Fruit fly (Drosophila melanogaster) whole organism, embryonic: Measurements from ENCODE around the gene CG8861.

ENCODE experiments used
- B-H1 ChIP-seq: fragments of 200-800 bp; sonication (Bioruptor generic); IDR thresholded peaks from 3 replicates; pipeline ENCODE4 v1.3.6; 2022; ENCODE audit warnings: missing biosample characterization, missing genetic modification characterization
- CG10543 ChIP-seq: fragments of 200-800 bp; sonication (Bioruptor generic); optimal IDR thresholded peaks from 3 replicates; lab custom pipeline; 2017; ENCODE audit warnings: missing biosample characterization, mild to moderate bottlenecking, missing genetic modification characterization, moderate library complexity
- CG11247 ChIP-seq: fragments of 200-800 bp; sonication (Bioruptor generic); IDR thresholded peaks from 2 replicates; pipeline ENCODE4 v1.3.6; 2022; ENCODE audit warnings: missing biosample characterization, missing genetic modification characterization
- CG11504 ChIP-seq: fragments of 200-800 bp; sonication (Bioruptor generic); optimal IDR thresholded peaks from 3 replicates; lab custom pipeline; 2019; ENCODE audit warnings: missing biosample characterization, mild to moderate bottlenecking, missing genetic modification characterization, moderate library complexity
- CG12071 ChIP-seq: fragments of 200-800 bp; sonication (Bioruptor generic); optimal IDR thresholded peaks from 3 replicates; lab custom pipeline; 2018; ENCODE audit warnings: missing biosample characterization, mild to moderate bottlenecking, missing genetic modification characterization
- CG12104 ChIP-seq: fragments of 200-800 bp; sonication (Bioruptor generic); optimal IDR thresholded peaks from 3 replicates; lab custom pipeline; 2016; ENCODE audit warnings: missing biosample characterization, missing genetic modification characterization
- CG12219 ChIP-seq: fragments of 200-800 bp; sonication (Bioruptor generic); optimal IDR thresholded peaks from 3 replicates; lab custom pipeline; 2018; ENCODE audit warnings: missing biosample characterization, mild to moderate bottlenecking, missing genetic modification characterization
- CG12236 ChIP-seq: fragments of 200-800 bp; sonication (Bioruptor generic); optimal IDR thresholded peaks from 2 replicates; lab custom pipeline; 2016; ENCODE audit warnings: missing biosample characterization, missing genetic modification characterization
- CG14860 ChIP-seq: fragments of 200-800 bp; sonication (Bioruptor generic); IDR thresholded peaks from 3 replicates; pipeline ENCODE4 v1.3.6; 2022; ENCODE audit warnings: missing biosample characterization, missing genetic modification characterization; ENCODE audit not compliant: partially characterized antibody
- CG1603 ChIP-seq: fragments of 200-800 bp; sonication (Bioruptor generic); optimal IDR thresholded peaks from 2 replicates; lab custom pipeline; 2019; ENCODE audit warnings: missing biosample characterization, mild to moderate bottlenecking, missing genetic modification characterization, moderate library complexity
- CG16779 ChIP-seq: fragments of 200-800 bp; sonication (Bioruptor generic); IDR thresholded peaks from 2 replicates; pipeline ENCODE4 v1.3.6; 2022; ENCODE audit warnings: missing biosample characterization, missing genetic modification characterization
- CG16813 ChIP-seq: fragments of 200-800 bp; sonication (Bioruptor generic); IDR thresholded peaks from 3 replicates; pipeline ENCODE4 v1.3.6; 2022; ENCODE audit warnings: missing biosample characterization, missing genetic modification characterization; ENCODE audit not compliant: partially characterized antibody
- CG16863 ChIP-seq: fragments of 200-800 bp; sonication (Bioruptor generic); optimal IDR thresholded peaks from 3 replicates; lab custom pipeline; 2016; ENCODE audit warnings: missing biosample characterization, missing genetic modification characterization
- CG17328 ChIP-seq: fragments of 200-800 bp; sonication (Bioruptor generic); IDR thresholded peaks from 2 replicates; pipeline ENCODE4 v1.3.6; 2022; ENCODE audit warnings: missing biosample characterization, missing genetic modification characterization
- CG18599 ChIP-seq: fragments of 200-800 bp; sonication (Bioruptor generic); optimal IDR thresholded peaks from 3 replicates; lab custom pipeline; 2017; ENCODE audit warnings: missing biosample characterization, missing genetic modification characterization, mild to moderate bottlenecking, moderate library complexity, missing genetic modification reagents
- CG2199 ChIP-seq: fragments of 200-800 bp; sonication (Bioruptor generic); IDR thresholded peaks from 3 replicates; pipeline ENCODE4 v1.3.6; 2022; ENCODE audit warnings: missing biosample characterization, missing genetic modification characterization
- CG31388 ChIP-seq: fragments of 200-800 bp; sonication (Bioruptor generic); optimal IDR thresholded peaks from 2 replicates; lab custom pipeline; 2016; ENCODE audit warnings: missing biosample characterization, missing genetic modification characterization
- CG3726 ChIP-seq: fragments of 200-800 bp; sonication (Bioruptor generic); IDR thresholded peaks from 3 replicates; pipeline ENCODE4, ENCODE4 v1.3.6; 2022; ENCODE audit warnings: missing biosample characterization, missing genetic modification characterization
- CG4282 ChIP-seq: fragments of 200-800 bp; sonication (Bioruptor generic); optimal IDR thresholded peaks from 2 replicates; lab custom pipeline; 2016; ENCODE audit warnings: missing biosample characterization, missing genetic modification characterization
- CG4424 ChIP-seq: fragments of 200-800 bp; sonication (Bioruptor generic); optimal IDR thresholded peaks from 3 replicates; lab custom pipeline; 2016; ENCODE audit warnings: missing biosample characterization, missing genetic modification characterization
- CG5180 ChIP-seq: fragments of 200-800 bp; sonication (Bioruptor generic); optimal IDR thresholded peaks from 3 replicates; lab custom pipeline; 2017; ENCODE audit warnings: missing biosample characterization, missing genetic modification characterization, mild to moderate bottlenecking, moderate library complexity, missing genetic modification reagents
- CG6175 ChIP-seq: fragments of 200-800 bp; sonication (Bioruptor generic); IDR thresholded peaks from 3 replicates; pipeline ENCODE4 v1.3.6; 2022; ENCODE audit warnings: missing biosample characterization, missing genetic modification characterization
- CG6791 ChIP-seq: fragments of 200-800 bp; sonication (Bioruptor generic); IDR thresholded peaks from 3 replicates; pipeline ENCODE4 v1.3.6; 2022; ENCODE audit warnings: missing biosample characterization, missing genetic modification characterization; ENCODE audit not compliant: partially characterized antibody
- CG8924 ChIP-seq: fragments of 200-800 bp; optimal IDR thresholded peaks from 3 replicates; lab custom pipeline; 2019; ENCODE audit warnings: missing biosample characterization, mild to moderate bottlenecking, missing genetic modification characterization, moderate library complexity
- CG9727 ChIP-seq: fragments of 200-800 bp; sonication (Bioruptor generic); optimal IDR thresholded peaks from 3 replicates; lab custom pipeline; 2017; ENCODE audit warnings: missing biosample characterization, mild to moderate bottlenecking, missing genetic modification characterization
- Dip2 ChIP-seq: fragments of 200-800 bp; sonication (Bioruptor generic); IDR thresholded peaks from 2 replicates; pipeline ENCODE4 v1.3.6; 2022; ENCODE audit warnings: missing biosample characterization, missing genetic modification characterization
- E2f2 ChIP-seq: fragments of 200-800 bp; sonication (Bioruptor generic); IDR thresholded peaks from 2 replicates; pipeline ENCODE4 v1.3.6; 2022; ENCODE audit warnings: missing biosample characterization, missing genetic modification characterization
- HLH4C ChIP-seq: fragments of 200-800 bp; sonication (Bioruptor generic); IDR thresholded peaks from 3 replicates; pipeline ENCODE4 v1.3.6; 2022; ENCODE audit warnings: missing biosample characterization, missing genetic modification characterization; ENCODE audit not compliant: partially characterized antibody
- HmgD ChIP-seq: fragments of 200-800 bp; sonication (Bioruptor generic); optimal IDR thresholded peaks from 3 replicates; lab custom pipeline; 2016; ENCODE audit warnings: missing biosample characterization, missing genetic modification characterization
- Hmr ChIP-seq: fragments of 200-800 bp; sonication (Bioruptor generic); optimal IDR thresholded peaks from 3 replicates; lab custom pipeline; 2017; ENCODE audit warnings: mild to moderate bottlenecking, missing biosample characterization, missing genetic modification reagents, missing genetic modification characterization
- NC2β ChIP-seq: fragments of 200-800 bp; sonication (Bioruptor generic); optimal IDR thresholded peaks from 2 replicates; lab custom pipeline; 2016; ENCODE audit warnings: missing biosample characterization, missing genetic modification characterization
- Oaz ChIP-seq: fragments of 200-800 bp; sonication (Bioruptor generic); IDR thresholded peaks from 2 replicates; pipeline ENCODE4 v1.3.6; 2022; ENCODE audit warnings: missing biosample characterization, missing genetic modification characterization
- Pdp1 ChIP-seq, 2 experiments: fragments of 200-800 bp; sonication (Bioruptor generic); optimal IDR thresholded peaks; 3 replicates each; lab custom pipeline; 2016; ENCODE audit warnings: missing biosample characterization in 2 of 2, missing genetic modification characterization in 2 of 2, mild to moderate bottlenecking in 1 of 2, moderate library complexity in 1 of 2
- Stat92E ChIP-seq, 3 experiments: fragments of >200 bp in 2 of 3; fragments of 200-800 bp in 1 of 3; sonication (Bioruptor generic) in 1 of 3; optimal IDR thresholded peaks; 2 replicates each; lab custom pipeline; 2017 to 2019; ENCODE audit warnings: missing biosample characterization in 3 of 3, missing genetic modification characterization in 3 of 3, mild to moderate bottlenecking in 1 of 3, moderate library complexity in 1 of 3
- Vsx1 ChIP-seq: fragments of 200-800 bp; sonication (Bioruptor generic); optimal IDR thresholded peaks from 2 replicates; lab custom pipeline; 2017; ENCODE audit warnings: missing biosample characterization, mild to moderate bottlenecking, missing genetic modification characterization, missing genetic modification reagents
- Xrp1 ChIP-seq: fragments of 200-800 bp; sonication (Bioruptor generic); IDR thresholded peaks from 2 replicates; pipeline ENCODE4 v1.3.6; 2022; ENCODE audit warnings: missing biosample characterization, missing genetic modification characterization
- ap ChIP-seq: fragments of 200-800 bp; sonication (Bioruptor generic); IDR thresholded peaks from 2 replicates; pipeline ENCODE4 v1.3.6; 2022; ENCODE audit warnings: missing biosample characterization, missing genetic modification characterization
- en ChIP-seq: fragments of 200-800 bp; sonication (Bioruptor generic); optimal IDR thresholded peaks from 2 replicates; lab custom pipeline; 2016; ENCODE audit warnings: missing biosample characterization, missing genetic modification characterization
- gcm2 ChIP-seq: fragments of 200-800 bp; sonication (Bioruptor generic); optimal IDR thresholded peaks from 2 replicates; lab custom pipeline; 2016; ENCODE audit warnings: missing biosample characterization, missing genetic modification characterization
- kay ChIP-seq: fragments of 200-800 bp; sonication (Bioruptor generic); optimal IDR thresholded peaks from 2 replicates; lab custom pipeline; 2016; ENCODE audit warnings: missing biosample characterization, missing genetic modification characterization
- mam ChIP-seq: fragments of 200-800 bp; sonication (Bioruptor generic); optimal IDR thresholded peaks from 3 replicates; lab custom pipeline; 2016; ENCODE audit warnings: missing biosample characterization, missing genetic modification characterization
- nerfin-1 ChIP-seq: fragments of 200-800 bp; sonication (Bioruptor generic); optimal IDR thresholded peaks from 3 replicates; lab custom pipeline; 2019; ENCODE audit warnings: missing biosample characterization, mild to moderate bottlenecking, missing genetic modification characterization, moderate library complexity
- org-1 ChIP-seq: fragments of 200-800 bp; sonication (Bioruptor generic); optimal IDR thresholded peaks from 2 replicates; lab custom pipeline; 2017; ENCODE audit warnings: missing biosample characterization, missing genetic modification characterization
- p53 ChIP-seq: fragments of 200-800 bp; sonication (Bioruptor generic); optimal IDR thresholded peaks from 2 replicates; lab custom pipeline; 2016; ENCODE audit warnings: missing biosample characterization, missing genetic modification characterization
- repo ChIP-seq: fragments of 200-800 bp; sonication (Bioruptor generic); optimal IDR thresholded peaks from 2 replicates; lab custom pipeline; 2016; ENCODE audit warnings: missing biosample characterization, missing genetic modification characterization
- scrt ChIP-seq: fragments of 200-800 bp; sonication (Bioruptor generic); optimal IDR thresholded peaks from 2 replicates; lab custom pipeline; 2018; ENCODE audit warnings: missing biosample characterization, mild to moderate bottlenecking, missing genetic modification characterization, moderate library complexity
- sens-2 ChIP-seq: fragments of 200-800 bp; sonication (Bioruptor generic); IDR thresholded peaks from 2 replicates; pipeline ENCODE4 v1.3.6; 2022; ENCODE audit warnings: missing biosample characterization, missing genetic modification characterization
- stwl ChIP-seq: fragments of 200-800 bp; sonication (Bioruptor generic); optimal IDR thresholded peaks from 3 replicates; lab custom pipeline; 2018; ENCODE audit warnings: missing biosample characterization, mild to moderate bottlenecking, missing genetic modification characterization, moderate library complexity

CG8861 gene

DNA sequence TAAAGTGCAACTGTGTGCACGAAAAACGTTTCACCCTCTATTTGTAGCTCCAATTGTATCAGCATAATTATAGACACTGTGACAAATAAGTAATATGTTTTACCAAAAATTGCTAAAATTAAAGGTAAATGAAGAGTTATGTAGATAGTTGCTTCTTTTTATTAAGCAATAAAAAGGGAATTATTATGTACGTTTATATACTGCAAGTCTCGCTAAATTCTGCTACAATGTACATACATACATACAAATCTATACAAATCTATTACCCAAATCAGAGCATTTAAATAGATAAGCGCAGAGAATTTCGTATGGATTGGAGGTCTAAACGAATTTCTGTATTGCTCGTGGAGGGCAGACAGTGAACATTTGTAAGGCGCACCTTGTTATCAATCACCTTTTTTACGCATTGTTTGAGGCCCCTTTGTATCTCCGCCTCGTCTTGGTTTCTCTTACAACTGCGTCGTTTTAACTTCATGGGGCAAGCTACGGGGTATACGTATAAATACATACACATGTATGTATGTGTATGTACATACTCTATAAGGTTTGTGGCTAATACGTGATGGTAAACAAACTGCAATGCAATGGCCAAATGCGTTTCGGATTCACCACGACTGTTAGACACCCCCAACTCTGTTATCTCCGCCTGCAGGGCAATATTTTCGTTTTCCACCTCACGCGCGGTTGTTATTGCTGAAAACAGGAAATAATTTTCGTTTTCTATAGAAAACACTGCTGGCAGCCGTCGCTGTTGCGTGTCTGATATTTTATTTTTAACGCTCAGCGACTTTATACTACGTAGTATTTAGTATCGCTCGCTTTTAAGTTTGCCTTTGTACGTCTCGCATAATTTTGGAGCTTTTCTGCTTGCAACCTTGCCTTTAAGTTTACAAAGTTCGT lies 11.1 kb upstream of the CG8861 start (continued):
- TF ChIP-seq CG11504 (tag; lab: Kevin White, UChicago) (peak; percentile 76), CG17328 (GFP tag; lab: Robert Waterston, UW) (peak; percentile 59; the same call in 1 of the 2 replicates), stwl (tag; lab: Kevin White, UChicago) (no peak), NC2β (GFP tag; lab: Kevin White, UChicago) (peak; percentile 55), CG4424 (GFP tag; lab: Kevin White, UChicago) (peak; percentile 70), CG1603 (peak; percentile 65), CG9727 (GFP tag; lab: Kevin White, UChicago) (peak; percentile 76), CG6175 (GFP tag; lab: Robert Waterston, UW) (no peak), Oaz (GFP tag; lab: Robert Waterston, UW) (no peak), CG14860 (no peak), CG31388 (GFP tag; lab: Kevin White, UChicago) (no peak), scrt (GFP tag; lab: Kevin White, UChicago) (no peak), Vsx1 (GFP tag; lab: Kevin White, UChicago) (peak; percentile 24), p53 (GFP tag; lab: Kevin White, UChicago) (peak; percentile 28), CG2199 (GFP tag; lab: Robert Waterston, UW) (peak; percentile 88), repo (no peak), CG10543 (GFP tag; lab: Kevin White, UChicago) (peak; percentile 56), CG16813 (GFP tag; lab: Robert Waterston, UW) (no peak), CG18599 (GFP tag; lab: Kevin White, UChicago) (peak; percentile 44), CG8924 (tag; lab: Kevin White, UChicago) (peak; percentile 77), CG4282 (GFP tag; lab: Kevin White, UChicago) (peak; percentile 38), Hmr (GFP tag; lab: Kevin White, UChicago) (peak; percentile 37), mam (GFP tag; lab: Kevin White, UChicago) (peak; percentile 6), sens-2 (GFP tag; lab: Robert Waterston, UW) (no peak), Xrp1 (GFP tag; lab: Robert Waterston, UW) (peak; percentile 75), org-1 (peak; percentile 60), ap (GFP tag; lab: Robert Waterston, UW) (no peak), gcm2 (GFP tag; lab: Kevin White, UChicago) (no peak), CG16863 (GFP tag; lab: Kevin White, UChicago) (peak; percentile 58), CG12104 (GFP tag; lab: Kevin White, UChicago) (peak; percentile 43), Stat92E (GFP tag; optimal IDR thresholded peaks at IDR 0.05; lab: Kevin White, UChicago) (peak in 1 of 3 experiments; percentile 11), HLH4C (no peak), CG12071 (GFP tag; lab: Kevin White, UChicago) (no peak), E2f2 (GFP tag; lab: Robert Waterston, UW) (no peak), CG12219 (GFP tag; lab: Kevin White, UChicago) (peak; percentile 25), CG12236 (GFP tag; lab: Kevin White, UChicago) (peak; percentile 54), Dip2 (GFP tag; lab: Robert Waterston, UW) (no peak), CG11247 (GFP tag; lab: Robert Waterston, UW) (no peak), kay (peak; percentile 2), CG5180 (GFP tag; lab: Kevin White, UChicago) (peak; percentile 49), nerfin-1 (tag; lab: Kevin White, UChicago) (peak; percentile 30), CG6791 (GFP tag; lab: Robert Waterston, UW) (no peak), en (no peak), CG3726 (GFP tag; lab: Robert Waterston, UW) (no peak), CG16779 (GFP tag; lab: Robert Waterston, UW) (no peak), HmgD (GFP tag; lab: Kevin White, UChicago) (peak; percentile 7), B-H1 (GFP tag; lab: Robert Waterston, UW) (peak; percentile 25; the same call in 1 of the 3 replicates), Pdp1 (GFP tag; optimal IDR thresholded peaks at IDR 0.05; lab: Kevin White, UChicago) (peak; percentile 5 to 70)
